Worm (Caenorhabditis elegans) whole organism, L2 larva: ENCODE data around the gene ddx-15.

ENCODE experiments used
- ceh-16 ChIP-seq: fragments of 150-350 bp; optimal IDR thresholded peaks from 2 replicates; lab custom pipeline; 2014; ENCODE audit warnings: missing biosample characterization, missing genetic modification characterization
- ceh-82 ChIP-seq: fragments of 150-350 bp; optimal IDR thresholded peaks from 2 replicates; lab custom pipeline; 2014; ENCODE audit warnings: missing biosample characterization, missing genetic modification characterization
- lin-39 ChIP-seq: fragments of 150-350 bp; optimal IDR thresholded peaks from 2 replicates; lab custom pipeline; 2014; ENCODE audit warnings: missing biosample characterization, missing genetic modification reagents, missing genetic modification characterization
- nhr-23 ChIP-seq: fragments of 150-350 bp; optimal IDR thresholded peaks from 2 replicates; lab custom pipeline; 2014; ENCODE audit warnings: missing biosample characterization, missing genetic modification reagents, missing genetic modification characterization
- nhr-237 ChIP-seq: fragments of 150-350 bp; optimal IDR thresholded peaks from 2 replicates; lab custom pipeline; 2014; ENCODE audit warnings: missing biosample characterization, missing genetic modification characterization
- ztf-4 ChIP-seq: fragments of 150-350 bp; optimal IDR thresholded peaks from 2 replicates; lab custom pipeline; 2014; ENCODE audit warnings: missing biosample characterization, missing genetic modification characterization

- TF ChIP-seq nhr-237 (no peak), ceh-82 (tag; lab: Kevin White, UChicago) (no peak), ceh-16 (no peak), ztf-4 (tag; lab: Kevin White, UChicago) (no peak), nhr-23 (tag; lab: Kevin White, UChicago) (no peak), lin-39 (tag; lab: Kevin White, UChicago) (no peak)
Measured at ce11 chrIII:5550193-5550592, 41.3 kb downstream of the ddx-15 start.
